Fruit fly (Drosophila melanogaster): ENCODE measurements around the gene Gcna.

Gcna gene

DNA sequence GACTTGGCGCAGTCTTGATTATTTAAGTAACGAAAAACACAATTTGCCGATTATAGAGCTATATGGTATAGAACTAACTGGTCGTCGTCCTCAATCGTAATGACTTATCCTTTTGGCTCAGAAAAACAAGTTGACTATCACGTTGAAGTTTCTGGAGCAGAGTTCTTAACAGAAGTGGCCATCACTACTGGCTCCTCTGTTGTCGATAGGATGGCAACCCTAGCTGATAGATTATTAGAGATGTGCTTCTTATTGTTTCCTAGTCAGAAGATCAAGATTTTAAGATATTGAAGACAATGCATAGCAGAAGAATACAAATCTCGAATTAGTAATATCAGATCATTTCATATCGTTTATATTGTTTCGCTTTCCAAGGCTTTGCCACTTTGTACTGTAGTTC is 43.4 kb downstream of the Gcna start, which contains the start of gene CG14811:
Gene CG14811, minus strand, starts transcription at position 101 of the 400 bp plus-strand sequence.
- TF ChIP-seq CG5204 (GFP tag; optimal IDR thresholded peaks at IDR 0.05): no peak
- TF ChIP-seq Clk (GFP tag; optimal IDR thresholded peaks at IDR 0.05): no peak
- no peak for TF ChIP-seq bab1 (GFP tag; optimal IDR thresholded peaks at IDR 0.05)
- no peak for TF ChIP-seq Crg-1 (GFP tag; optimal IDR thresholded peaks at IDR 0.05)
- no peak for TF ChIP-seq cic (GFP tag; optimal IDR thresholded peaks at IDR 0.05)
- no peak for TF ChIP-seq toe (GFP tag; optimal IDR thresholded peaks at IDR 0.05)
- no peak for TF ChIP-seq tj (GFP tag; optimal IDR thresholded peaks at IDR 0.05)
- no peak for TF ChIP-seq CG7045 (GFP tag; optimal IDR thresholded peaks at IDR 0.05)
- TF ChIP-seq cnc (optimal IDR thresholded peaks at IDR 0.05): no peak
- no peak for TF ChIP-seq Mnt (GFP tag; optimal IDR thresholded peaks at IDR 0.05)
- TF ChIP-seq ovo (GFP tag; optimal IDR thresholded peaks at IDR 0.05): no peak
- no peak for TF ChIP-seq pad (GFP tag; optimal IDR thresholded peaks at IDR 0.05)
- no peak for TF ChIP-seq CG14711 (tag; optimal IDR thresholded peaks at IDR 0.05)
- no peak for TF ChIP-seq CG12768 (GFP tag; optimal IDR thresholded peaks at IDR 0.05)
- TF ChIP-seq CG1620 (GFP tag; optimal IDR thresholded peaks at IDR 0.05): no peak
- TF ChIP-seq CG33017 (tag; optimal IDR thresholded peaks at IDR 0.05): no peak
- no peak for TF ChIP-seq CG11617 (GFP tag; optimal IDR thresholded peaks at IDR 0.05)
- TF ChIP-seq kay (GFP tag; ENCODE audit: borderline replicate concordance): no peak
- TF ChIP-seq Hr96 (GFP tag; optimal IDR thresholded peaks at IDR 0.05): no peak

DNA sequence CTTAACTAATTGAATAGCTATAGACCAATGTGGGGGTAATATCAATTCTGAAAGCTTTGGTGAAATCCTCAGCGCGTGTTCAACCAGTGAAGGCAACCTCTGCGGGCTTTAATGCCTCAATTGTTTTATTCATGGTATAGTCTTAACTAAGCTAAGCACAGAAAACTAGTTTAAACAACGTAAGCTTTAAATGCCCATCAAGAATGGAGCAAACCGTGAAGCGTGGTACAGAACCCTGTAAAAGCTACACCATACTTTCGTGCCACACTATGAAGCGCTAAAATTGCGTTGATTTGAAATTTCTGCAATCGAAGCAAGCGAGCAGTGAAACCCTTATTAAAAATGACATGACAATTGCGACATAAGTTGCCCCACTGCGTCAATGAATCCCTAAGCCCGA is 44.6 kb downstream of the Gcna start:
- no peak for TF ChIP-seq CG12768 (GFP tag; optimal IDR thresholded peaks at IDR 0.05)
- TF ChIP-seq bab1 (GFP tag; optimal IDR thresholded peaks at IDR 0.05): peak; percentile 36

dm6 chrX:1820241-1820640 is 45.4 kb downstream of the Gcna start, which contains the start of gene CG14810:
CG14810 (minus strand) TSS chrX:1820341.
- no peak for TF ChIP-seq cnc (optimal IDR thresholded peaks at IDR 0.05)
- no peak for TF ChIP-seq cic (GFP tag; optimal IDR thresholded peaks at IDR 0.05)
- TF ChIP-seq CG11617 (GFP tag; optimal IDR thresholded peaks at IDR 0.05): no peak
- no peak for TF ChIP-seq kay (GFP tag; ENCODE audit: borderline replicate concordance)
- no peak for TF ChIP-seq Mnt (GFP tag; optimal IDR thresholded peaks at IDR 0.05)
- TF ChIP-seq CG14711 (tag; optimal IDR thresholded peaks at IDR 0.05): no peak

DNA sequence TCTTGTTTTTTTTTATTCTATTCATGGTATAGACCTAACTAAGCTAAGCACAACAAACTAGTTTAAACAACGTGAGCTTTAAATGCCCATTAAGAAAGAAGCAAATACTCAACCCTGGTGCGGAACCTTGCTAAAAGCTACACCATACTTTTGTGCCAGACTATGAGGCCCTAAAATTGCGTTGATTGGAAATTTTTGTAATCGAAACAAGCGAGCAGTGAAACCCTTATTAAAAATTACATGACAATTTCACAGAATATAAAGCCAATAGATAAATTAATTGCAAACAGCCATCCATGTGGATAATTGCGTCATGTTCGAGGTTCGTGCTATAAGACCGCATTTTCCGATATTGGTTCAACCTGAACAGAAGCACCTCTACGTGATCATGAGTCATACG is 46.6 kb downstream of the Gcna start:
- TF ChIP-seq CG11617 (GFP tag; optimal IDR thresholded peaks at IDR 0.05) (no peak), cnc (optimal IDR thresholded peaks at IDR 0.05) (no peak), Crg-1 (GFP tag; optimal IDR thresholded peaks at IDR 0.05) (no peak), Mnt (GFP tag; optimal IDR thresholded peaks at IDR 0.05) (no peak), bab1 (GFP tag; optimal IDR thresholded peaks at IDR 0.05) (peak; percentile 68), toe (GFP tag; optimal IDR thresholded peaks at IDR 0.05) (no peak), pad (GFP tag; optimal IDR thresholded peaks at IDR 0.05) (no peak), kay (GFP tag; ENCODE audit: borderline replicate concordance) (peak; percentile 39), Hr96 (GFP tag; optimal IDR thresholded peaks at IDR 0.05) (no peak), CG33017 (tag; optimal IDR thresholded peaks at IDR 0.05) (no peak), Clk (GFP tag; optimal IDR thresholded peaks at IDR 0.05) (no peak), cic (GFP tag; optimal IDR thresholded peaks at IDR 0.05) (no peak), CG5204 (GFP tag; optimal IDR thresholded peaks at IDR 0.05) (no peak), CG7045 (GFP tag; optimal IDR thresholded peaks at IDR 0.05) (no peak), ovo (GFP tag; optimal IDR thresholded peaks at IDR 0.05) (no peak), CG7101 (tag; optimal IDR thresholded peaks at IDR 0.05) (no peak), tj (GFP tag; optimal IDR thresholded peaks at IDR 0.05) (no peak)
